Fruit fly (Drosophila melanogaster): ENCODE data around the gene CG16700.
A peak's percentile ranks its signal among the peaks of the same experiment; 100 is the strongest.

CG16700 gene

DNA sequence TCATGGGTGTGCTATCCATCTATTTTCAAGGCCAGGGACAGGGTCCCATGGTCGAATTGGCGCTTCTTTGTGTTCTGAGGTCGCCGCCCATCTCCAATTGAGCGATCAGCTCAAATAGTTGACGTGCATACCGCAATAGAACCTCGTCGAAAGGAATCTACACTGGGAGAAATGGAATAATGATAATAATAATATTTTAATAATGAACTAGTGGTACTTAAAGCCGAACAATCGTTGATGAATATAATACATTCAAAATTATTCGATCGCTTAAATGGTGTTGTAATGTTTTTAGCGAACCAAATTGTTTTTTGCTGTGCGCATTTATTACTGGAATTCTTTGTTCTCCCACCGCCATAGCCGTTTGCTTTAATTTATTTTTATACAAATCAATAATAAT is 1.1 kb upstream of the CG16700 start:
- TF ChIP-seq CG7372 (GFP tag; IDR thresholded peaks at IDR 0.05) (no peak), cwo (GFP tag; optimal IDR thresholded peaks at IDR 0.05) (no peak), CG9797 (GFP tag; optimal IDR thresholded peaks at IDR 0.05) (no peak), rib (GFP tag; IDR thresholded peaks at IDR 0.05) (no peak; the same call in 1 of the 2 replicates), so (GFP tag; IDR thresholded peaks at IDR 0.05) (peak; percentile 61; the same call in 1 of the 3 replicates), CG9727 (GFP tag; optimal IDR thresholded peaks at IDR 0.05) (no peak), Kr (GFP tag; optimal IDR thresholded peaks at IDR 0.05) (no peak), CG6654 (GFP tag; optimal IDR thresholded peaks at IDR 0.05) (no peak), cas (GFP tag; IDR thresholded peaks at IDR 0.05) (no peak), CG2875 (GFP tag; optimal IDR thresholded peaks at IDR 0.05) (no peak), lab (GFP tag; optimal IDR thresholded peaks at IDR 0.05) (peak; percentile 5), NK7.1 (GFP tag; optimal IDR thresholded peaks at IDR 0.05) (no peak), Drgx (GFP tag; IDR thresholded peaks at IDR 0.05) (peak; percentile 33; the same call in 1 of the 2 replicates), zfh1 (GFP tag; IDR thresholded peaks at IDR 0.05) (0 out of 3 replicates have a peak, but pooled peaks have one; percentile 29), D19B (GFP tag; optimal IDR thresholded peaks at IDR 0.05) (no peak), Ets65A (GFP tag) (peak; percentile 79), E2f1 (GFP tag; IDR thresholded peaks at IDR 0.05) (no peak), NFAT (GFP tag; IDR thresholded peaks at IDR 0.05) (0 out of 2 replicates have a peak, but pooled peaks have one; percentile 37), hkb (optimal IDR thresholded peaks at IDR 0.05) (no peak), hkb (GFP tag; IDR thresholded peaks at IDR 0.05) (no peak), CG15479 (GFP tag; optimal IDR thresholded peaks at IDR 0.05) (no peak), gt (GFP tag; IDR thresholded peaks at IDR 0.05) (no peak), phol (tag; optimal IDR thresholded peaks at IDR 0.05) (peak; percentile 7), Atf6 (GFP tag; IDR thresholded peaks at IDR 0.05) (peak; percentile 36; the same call in 1 of the 2 replicates), slp2 (GFP tag; optimal IDR thresholded peaks at IDR 0.05) (no peak), CG33213 (GFP tag; optimal IDR thresholded peaks at IDR 0.05) (no peak), CG3726 (GFP tag; IDR thresholded peaks at IDR 0.05) (no peak), maf-S (GFP tag; optimal IDR thresholded peaks at IDR 0.05) (no peak), H15 (GFP tag; IDR thresholded peaks at IDR 0.05) (no peak), CG2202 (tag; optimal IDR thresholded peaks at IDR 0.05) (no peak), CG4328 (GFP tag; optimal IDR thresholded peaks at IDR 0.05) (no peak), fd96Cb (tag; optimal IDR thresholded peaks at IDR 0.05) (no peak), lbe (GFP tag; optimal IDR thresholded peaks at IDR 0.05) (no peak), nerfin-2 (GFP tag; IDR thresholded peaks at IDR 0.05; ENCODE audit: partially characterized antibody) (no peak), B-H1 (GFP tag; IDR thresholded peaks at IDR 0.05) (no peak), CG10654 (GFP tag; optimal IDR thresholded peaks at IDR 0.05) (no peak), pros (GFP tag; optimal IDR thresholded peaks at IDR 0.05) (no peak), gsb (GFP tag; IDR thresholded peaks at IDR 0.05) (no peak), Rfx (GFP tag; IDR thresholded peaks at IDR 0.05) (peak; percentile 53; the same call in 1 of the 2 replicates), CG7745 (tag; optimal IDR thresholded peaks at IDR 0.05) (no peak), CG32772 (GFP tag; IDR thresholded peaks at IDR 0.05) (no peak), CG4424 (GFP tag; optimal IDR thresholded peaks at IDR 0.05) (no peak), caup (GFP tag; optimal IDR thresholded peaks at IDR 0.05; ENCODE audit: severe bottlenecking) (no peak), CG9932 (GFP tag; IDR thresholded peaks at IDR 0.05) (no peak), bigmax (GFP tag; optimal IDR thresholded peaks at IDR 0.05) (no peak), CG9817 (tag; optimal IDR thresholded peaks at IDR 0.05) (no peak), Hmx (GFP tag; optimal IDR thresholded peaks at IDR 0.05) (no peak), Fer3 (tag; optimal IDR thresholded peaks at IDR 0.05) (peak; percentile 0), dmrt11E (tag; optimal IDR thresholded peaks at IDR 0.05) (peak; percentile 17), Camta (GFP tag; optimal IDR thresholded peaks at IDR 0.05) (no peak), jing (GFP tag; optimal IDR thresholded peaks at IDR 0.05) (no peak), lmd (GFP tag; IDR thresholded peaks at IDR 0.05) (peak; percentile 48; the same call in 1 of the 2 replicates)
